Fruit fly (Drosophila melanogaster) whole organism, embryonic: Measurements from ENCODE around the gene Patr-1.

Source experiments
- Asciz ChIP-seq: fragments of 200-800 bp; sonication (Bioruptor generic); optimal IDR thresholded peaks from 2 replicates; lab custom pipeline; 2017; ENCODE audit warnings: missing biosample characterization, mild to moderate bottlenecking, missing genetic modification characterization, missing genetic modification reagents
- Bgb ChIP-seq: fragments of 200-800 bp; sonication (Bioruptor generic); IDR thresholded peaks from 2 replicates; pipeline ENCODE4 v1.3.6; 2022; ENCODE audit warnings: missing biosample characterization, missing genetic modification characterization; ENCODE audit not compliant: partially characterized antibody
- CG10959 ChIP-seq: fragments of 200-800 bp; sonication (Bioruptor generic); IDR thresholded peaks from 2 replicates; pipeline ENCODE4 v1.3.6; 2022; ENCODE audit warnings: missing biosample characterization, missing genetic modification characterization
- CG11247 ChIP-seq: fragments of 200-800 bp; sonication (Bioruptor generic); IDR thresholded peaks from 2 replicates; pipeline ENCODE4 v1.3.6; 2022; ENCODE audit warnings: missing biosample characterization, missing genetic modification characterization
- CG12219 ChIP-seq: fragments of 200-800 bp; sonication (Bioruptor generic); optimal IDR thresholded peaks from 3 replicates; lab custom pipeline; 2018; ENCODE audit warnings: missing biosample characterization, mild to moderate bottlenecking, missing genetic modification characterization
- CG12391 ChIP-seq: fragments of 200-800 bp; sonication (Bioruptor generic); optimal IDR thresholded peaks from 3 replicates; lab custom pipeline; 2018; ENCODE audit warnings: missing biosample characterization, mild to moderate bottlenecking, missing genetic modification characterization, moderate library complexity
- CG13424 ChIP-seq: fragments of 200-800 bp; sonication (Bioruptor generic); optimal IDR thresholded peaks from 2 replicates; lab custom pipeline; 2019; ENCODE audit warnings: missing biosample characterization, mild to moderate bottlenecking, missing genetic modification characterization, moderate library complexity
- CG13624 ChIP-seq: fragments of 200-800 bp; sonication (Bioruptor generic); optimal IDR thresholded peaks from 2 replicates; lab custom pipeline; 2016; ENCODE audit warnings: missing biosample characterization, missing genetic modification characterization
- CG14710 ChIP-seq: fragments of 200-800 bp; sonication (Bioruptor generic); optimal IDR thresholded peaks from 3 replicates; lab custom pipeline; 2019; ENCODE audit warnings: missing biosample characterization, mild to moderate bottlenecking, missing genetic modification characterization, moderate library complexity
- CG15073 ChIP-seq: fragments of 200-800 bp; sonication (Bioruptor generic); optimal IDR thresholded peaks from 2 replicates; lab custom pipeline; 2016; ENCODE audit warnings: missing biosample characterization, missing genetic modification characterization
- CG1529 ChIP-seq: fragments of 200-800 bp; sonication (Bioruptor generic); optimal IDR thresholded peaks from 3 replicates; lab custom pipeline; 2018; ENCODE audit warnings: missing biosample characterization, missing genetic modification characterization
- CG1603 ChIP-seq: fragments of 200-800 bp; sonication (Bioruptor generic); optimal IDR thresholded peaks from 2 replicates; lab custom pipeline; 2019; ENCODE audit warnings: missing biosample characterization, mild to moderate bottlenecking, missing genetic modification characterization, moderate library complexity
- CG17186 ChIP-seq: fragments of 200-800 bp; sonication (Bioruptor generic); optimal IDR thresholded peaks from 3 replicates; lab custom pipeline; 2017; ENCODE audit warnings: missing biosample characterization, missing genetic modification reagents, missing genetic modification characterization
- CG18476 ChIP-seq: fragments of 200-800 bp; sonication (Bioruptor generic); optimal IDR thresholded peaks from 2 replicates; lab custom pipeline; 2016; ENCODE audit warnings: missing biosample characterization, mild to moderate bottlenecking, missing genetic modification characterization
- CG2678 ChIP-seq: fragments of 200-800 bp; sonication (Bioruptor generic); optimal IDR thresholded peaks from 3 replicates; lab custom pipeline; 2019; ENCODE audit warnings: missing biosample characterization, mild to moderate bottlenecking, missing genetic modification characterization, moderate library complexity
- CG3065 ChIP-seq: fragments of 200-800 bp; sonication (Bioruptor generic); optimal IDR thresholded peaks from 2 replicates; lab custom pipeline; 2016; ENCODE audit warnings: missing biosample characterization, missing genetic modification characterization
- CG32772 ChIP-seq: fragments of 200-800 bp; sonication (Bioruptor generic); IDR thresholded peaks from 2 replicates; pipeline ENCODE4 v1.3.6; 2022; ENCODE audit warnings: missing biosample characterization, missing genetic modification characterization
- CG33213 ChIP-seq: fragments of 200-800 bp; sonication (Bioruptor generic); optimal IDR thresholded peaks from 3 replicates; lab custom pipeline; 2016; ENCODE audit warnings: missing biosample characterization, missing genetic modification characterization
- CG34422 ChIP-seq: fragments of 200-800 bp; sonication (Bioruptor generic); IDR thresholded peaks from 3 replicates; pipeline ENCODE4 v1.3.6; 2022; ENCODE audit warnings: missing biosample characterization, missing genetic modification characterization
- CG4328 ChIP-seq: fragments of 200-800 bp; sonication (Bioruptor generic); optimal IDR thresholded peaks from 3 replicates; lab custom pipeline; 2017; ENCODE audit warnings: missing biosample characterization, missing genetic modification reagents, missing genetic modification characterization
- CG5180 ChIP-seq: fragments of 200-800 bp; sonication (Bioruptor generic); optimal IDR thresholded peaks from 3 replicates; lab custom pipeline; 2017; ENCODE audit warnings: missing biosample characterization, missing genetic modification characterization, mild to moderate bottlenecking, moderate library complexity, missing genetic modification reagents
- CG7271 ChIP-seq: fragments of 200-800 bp; sonication (Bioruptor generic); optimal IDR thresholded peaks from 2 replicates; lab custom pipeline; 2018; ENCODE audit warnings: missing biosample characterization, mild to moderate bottlenecking, missing genetic modification characterization, moderate library complexity
- CG7928 ChIP-seq: fragments of 200-800 bp; sonication (Bioruptor generic); optimal IDR thresholded peaks from 2 replicates; lab custom pipeline; 2017; ENCODE audit warnings: missing biosample characterization, mild to moderate bottlenecking, missing genetic modification characterization
- CG9727 ChIP-seq: fragments of 200-800 bp; sonication (Bioruptor generic); optimal IDR thresholded peaks from 3 replicates; lab custom pipeline; 2017; ENCODE audit warnings: missing biosample characterization, mild to moderate bottlenecking, missing genetic modification characterization
- CG9797 ChIP-seq: fragments of 200-800 bp; sonication (Bioruptor generic); optimal IDR thresholded peaks from 3 replicates; lab custom pipeline; 2018; ENCODE audit warnings: missing biosample characterization, mild to moderate bottlenecking, missing genetic modification characterization
- Dek ChIP-seq: fragments of 200-800 bp; sonication (Bioruptor generic); optimal IDR thresholded peaks from 3 replicates; lab custom pipeline; 2019; ENCODE audit warnings: missing biosample characterization, mild to moderate bottlenecking, missing genetic modification characterization, moderate library complexity
- Dp ChIP-seq: fragments of 200-800 bp; sonication (Bioruptor generic); optimal IDR thresholded peaks from 2 replicates; lab custom pipeline; 2018; ENCODE audit warnings: missing biosample characterization, mild to moderate bottlenecking, missing genetic modification characterization, moderate library complexity
- Hand ChIP-seq: fragments of 200-800 bp; sonication (Bioruptor generic); optimal IDR thresholded peaks from 2 replicates; lab custom pipeline; 2017; ENCODE audit warnings: mild to moderate bottlenecking, missing biosample characterization, missing genetic modification reagents, missing genetic modification characterization
- Hr78 ChIP-seq, 2 experiments: fragments of 200-800 bp in 1 of 2; fragments of >200 bp in 1 of 2; sonication (Bioruptor generic) in 1 of 2; optimal IDR thresholded peaks; 2 replicates each; lab custom pipeline; 2017 to 2019; ENCODE audit warnings: missing biosample characterization in 2 of 2, missing genetic modification characterization in 2 of 2, mild to moderate bottlenecking in 1 of 2, moderate library complexity in 1 of 2
- Med ChIP-seq: fragments of 200-800 bp; sonication (Bioruptor generic); peaks from one replicate; lab custom pipeline; 2016; ENCODE audit warnings: missing biosample characterization, missing genetic modification characterization, mild to moderate bottlenecking, inconsistent platforms, moderate library complexity
- NfI ChIP-seq: fragments of 200-800 bp; sonication (Bioruptor generic); optimal IDR thresholded peaks from 3 replicates; lab custom pipeline; 2018; ENCODE audit warnings: missing biosample characterization, mild to moderate bottlenecking, missing genetic modification characterization, moderate library complexity
- Spps ChIP-seq: fragments of 200-800 bp; sonication (Bioruptor generic); optimal IDR thresholded peaks from 2 replicates; lab custom pipeline; 2018; ENCODE audit warnings: missing biosample characterization, mild to moderate bottlenecking, missing genetic modification characterization
- TFAM ChIP-seq: fragments of 200-800 bp; sonication (Bioruptor generic); optimal IDR thresholded peaks from 2 replicates; lab custom pipeline; 2017; ENCODE audit warnings: missing biosample characterization, missing genetic modification characterization, inconsistent platforms
- Taf1 ChIP-seq: fragments of 200-800 bp; sonication (Bioruptor generic); IDR thresholded peaks from 2 replicates; pipeline ENCODE4 v1.3.6; 2022; ENCODE audit warnings: missing biosample characterization, missing genetic modification characterization
- bab2 ChIP-seq: fragments of 200-800 bp; sonication (Bioruptor generic); optimal IDR thresholded peaks from 2 replicates; lab custom pipeline; 2016; ENCODE audit warnings: missing biosample characterization, missing genetic modification characterization
- cg ChIP-seq: fragments of 200-800 bp; sonication (Bioruptor generic); optimal IDR thresholded peaks from 3 replicates; lab custom pipeline; 2019; ENCODE audit warnings: missing biosample characterization, mild to moderate bottlenecking, missing genetic modification characterization, moderate library complexity
- dati ChIP-seq: fragments of 200-800 bp; sonication (Bioruptor generic); IDR thresholded peaks from 2 replicates; pipeline ENCODE4 v1.3.6; 2022; ENCODE audit warnings: missing biosample characterization, missing genetic modification characterization
- dm ChIP-seq: fragments of 200-800 bp; sonication (Bioruptor generic); optimal IDR thresholded peaks from 3 replicates; lab custom pipeline; 2016; ENCODE audit warnings: missing biosample characterization, missing genetic modification characterization
- emc ChIP-seq: fragments of 200-800 bp; sonication (Bioruptor generic); optimal IDR thresholded peaks from 2 replicates; lab custom pipeline; 2016; ENCODE audit warnings: missing biosample characterization, missing genetic modification characterization
- fd64A ChIP-seq: fragments of 200-800 bp; sonication (Bioruptor generic); optimal IDR thresholded peaks from 3 replicates; lab custom pipeline; 2018; ENCODE audit warnings: missing biosample characterization, mild to moderate bottlenecking, missing genetic modification characterization
- gt ChIP-seq: fragments of 200-800 bp; sonication (Bioruptor generic); IDR thresholded peaks from 2 replicates; pipeline ENCODE4 v1.3.6; 2022; ENCODE audit warnings: missing biosample characterization, missing genetic modification characterization
- kah ChIP-seq: fragments of 200-800 bp; sonication (Bioruptor generic); optimal IDR thresholded peaks from 2 replicates; lab custom pipeline; 2018; ENCODE audit warnings: missing biosample characterization, mild to moderate bottlenecking, missing genetic modification characterization
- odd ChIP-seq: fragments of 200-800 bp; sonication (Bioruptor generic); optimal IDR thresholded peaks from 2 replicates; lab custom pipeline; 2017; ENCODE audit warnings: missing biosample characterization, mild to moderate bottlenecking, missing genetic modification characterization
- onecut ChIP-seq: fragments of 200-800 bp; sonication (Bioruptor generic); IDR thresholded peaks from 2 replicates; pipeline ENCODE4 v1.3.6; 2022; ENCODE audit warnings: missing biosample characterization, missing genetic modification characterization
- pan ChIP-seq, 4 experiments: fragments of >200 bp in 3 of 4; fragments of 200-800 bp in 1 of 4; sonication (Bioruptor generic) in 1 of 4; optimal IDR thresholded peaks in 3 of 4; IDR thresholded peaks in 1 of 4; 2 replicates each; pipeline versions ENCODE4 v1.3.6 to Lab custom; 2017 to 2022; ENCODE audit warnings: missing biosample characterization in 2 of 4, missing genetic modification characterization in 2 of 4, mixed read lengths in 1 of 4
- row ChIP-seq: fragments of 200-800 bp; sonication (Bioruptor generic); IDR thresholded peaks from 3 replicates; pipeline ENCODE4 v1.3.6; 2022; ENCODE audit warnings: missing biosample characterization, missing genetic modification characterization
- scrt ChIP-seq: fragments of 200-800 bp; sonication (Bioruptor generic); optimal IDR thresholded peaks from 2 replicates; lab custom pipeline; 2018; ENCODE audit warnings: missing biosample characterization, mild to moderate bottlenecking, missing genetic modification characterization, moderate library complexity
- tio ChIP-seq: fragments of 200-800 bp; sonication (Bioruptor generic); optimal IDR thresholded peaks from 2 replicates; lab custom pipeline; 2017; ENCODE audit warnings: missing biosample characterization, missing genetic modification characterization, inconsistent platforms
- vvl ChIP-seq: fragments of 200-800 bp; sonication (Bioruptor generic); IDR thresholded peaks from 2 replicates; pipeline ENCODE4 v1.3.6; 2022; ENCODE audit warnings: missing biosample characterization, missing genetic modification characterization
- wdn ChIP-seq: fragments of 200-800 bp; sonication (Bioruptor generic); IDR thresholded peaks from 2 replicates; pipeline ENCODE4 v1.3.6; 2022; ENCODE audit warnings: missing biosample characterization, missing genetic modification characterization

The Patr-1 gene

DNA sequence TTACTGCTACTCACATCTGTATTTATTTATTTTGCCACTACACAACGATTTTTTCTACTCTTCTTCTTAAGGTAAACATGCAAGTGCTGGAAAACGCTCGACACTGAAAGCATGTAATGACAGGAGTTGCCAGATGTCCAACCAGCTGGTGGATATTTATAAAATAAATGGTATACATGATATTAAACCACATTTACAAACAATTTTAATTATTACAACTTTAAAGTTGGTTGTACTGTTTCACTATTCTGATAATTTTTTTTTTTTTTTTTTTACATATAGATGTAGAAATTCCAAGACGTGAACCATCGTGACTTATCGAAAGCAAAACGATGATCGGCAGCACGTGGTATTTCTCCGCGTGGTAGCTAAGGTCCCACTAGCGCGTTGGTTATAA is 36.5 kb downstream of the Patr-1 start, which contains the start of the genes Keap1 and kuk (continued):
- peak; percentile 43 for TF ChIP-seq CG7928 (GFP tag; lab: Kevin White, UChicago)
- TF ChIP-seq Bgb (GFP tag; lab: Robert Waterston, UW) = peak; percentile 88
- TF ChIP-seq CG12391 (tag; lab: Kevin White, UChicago) = peak; percentile 79
- TF ChIP-seq CG1529 (GFP tag; lab: Kevin White, UChicago) = no peak
- peak; percentile 61 for TF ChIP-seq CG11247 (GFP tag; lab: Robert Waterston, UW)
- TF ChIP-seq kah (GFP tag; lab: Kevin White, UChicago) = no peak
- TF ChIP-seq CG12219 = no peak
- TF ChIP-seq bab2 (GFP tag; lab: Kevin White, UChicago) = peak; percentile 57
- peak; percentile 52 for TF ChIP-seq Dek (tag; lab: Kevin White, UChicago)
- TF ChIP-seq scrt (GFP tag; lab: Kevin White, UChicago) = peak; percentile 35
- TF ChIP-seq Taf1 (GFP tag; lab: Robert Waterston, UW) = no peak
- peak; percentile 47 for TF ChIP-seq CG13624 (GFP tag; lab: Kevin White, UChicago)
- TF ChIP-seq pan (optimal IDR thresholded peaks at IDR 0.05; lab: Kevin White, UChicago) = no peak
- TF ChIP-seq pan (GFP tag; optimal IDR thresholded peaks at IDR 0.05 in 1 of 2, IDR thresholded peaks at IDR 0.05 in 1 of 2) = no peak
- TF ChIP-seq cg (GFP tag; lab: Kevin White, UChicago) = no peak
- TF ChIP-seq CG5180 = no peak
- TF ChIP-seq Asciz (GFP tag; lab: Kevin White, UChicago) = peak; percentile 48
- peak; percentile 77 for TF ChIP-seq CG33213 (GFP tag; lab: Kevin White, UChicago)
- peak; percentile 86 for TF ChIP-seq dm
- peak; percentile 46; the same call in 1 of the 2 replicates for TF ChIP-seq CG32772 (GFP tag; lab: Robert Waterston, UW)
- TF ChIP-seq CG9727 = peak; percentile 41
- peak; percentile 57 for TF ChIP-seq CG1603 (tag; lab: Kevin White, UChicago)
- peak; percentile 71 for TF ChIP-seq Dp (GFP tag; lab: Kevin White, UChicago)
- peak; percentile 19 for TF ChIP-seq CG13424 (tag; lab: Kevin White, UChicago)
- no peak for TF ChIP-seq Hand (GFP tag; lab: Kevin White, UChicago)
- TF ChIP-seq CG17186 (GFP tag; lab: Kevin White, UChicago) = no peak
- TF ChIP-seq Med (GFP tag; lab: Kevin White, UChicago) = peak; percentile 89
- no peak for TF ChIP-seq dati (GFP tag; lab: Robert Waterston, UW)
- no peak for TF ChIP-seq CG4328 (GFP tag; lab: Kevin White, UChicago)
- peak; percentile 17 for TF ChIP-seq CG7271 (tag; lab: Kevin White, UChicago)
- no peak for TF ChIP-seq TFAM (GFP tag; lab: Kevin White, UChicago)
- no peak for TF ChIP-seq CG15073
- no peak for TF ChIP-seq Hr78 (GFP tag; optimal IDR thresholded peaks at IDR 0.05; lab: Kevin White, UChicago)
- TF ChIP-seq fd64A = no peak
- peak; percentile 64 for TF ChIP-seq tio (GFP tag; lab: Kevin White, UChicago)
- no peak for TF ChIP-seq odd (GFP tag; lab: Kevin White, UChicago)
- peak; percentile 68 for TF ChIP-seq CG18476 (GFP tag; lab: Kevin White, UChicago)
- TF ChIP-seq vvl = peak; percentile 66
- no peak for TF ChIP-seq gt (GFP tag; lab: Robert Waterston, UW)
- peak; percentile 82 for TF ChIP-seq CG14710 (tag; lab: Kevin White, UChicago)
- no peak for TF ChIP-seq wdn (GFP tag; lab: Robert Waterston, UW)
- TF ChIP-seq Spps (tag; lab: Kevin White, UChicago) = no peak
- peak; percentile 12 for TF ChIP-seq CG2678 (tag; lab: Kevin White, UChicago)
- TF ChIP-seq CG10959 = no peak
- TF ChIP-seq CG34422 (GFP tag; lab: Robert Waterston, UW) = peak; percentile 37; the same call in 2 of the 3 replicates
- TF ChIP-seq CG9797 (GFP tag; lab: Kevin White, UChicago) = peak; percentile 93
- TF ChIP-seq emc = peak; percentile 62
- TF ChIP-seq CG3065 (GFP tag; lab: Kevin White, UChicago) = peak; percentile 56
- TF ChIP-seq onecut (GFP tag; lab: Robert Waterston, UW) = peak; percentile 58
- peak; percentile 71 for TF ChIP-seq NfI
- TF ChIP-seq row = peak; percentile 50; the same call in 2 of the 3 replicates
